Worm (Caenorhabditis elegans) whole organism, L1 larva: ENCODE data around the gene sel-1.

Experiments used
- C16A3.4 ChIP-seq: fragments of 150-350 bp; optimal IDR thresholded peaks from 2 replicates; lab custom pipeline; 2014; ENCODE audit warnings: missing biosample characterization, missing genetic modification characterization
- C34B4.2 ChIP-seq: sonication (generic microtip); optimal IDR thresholded peaks from 2 replicates; lab custom pipeline; 2017; ENCODE audit warnings: mild to moderate bottlenecking, missing genetic modification characterization, missing compliant biosample characterization
- alr-1 ChIP-seq: fragments of 200-800 bp; sonication (Bioruptor generic); optimal IDR thresholded peaks from 2 replicates; lab custom pipeline; 2018; ENCODE audit warnings: borderline replicate concordance, mild to moderate bottlenecking, missing genetic modification characterization, missing compliant biosample characterization
- blmp-1 ChIP-seq: fragments of 150-350 bp; optimal IDR thresholded peaks from 2 replicates; lab custom pipeline; 2014; ENCODE audit warnings: missing biosample characterization, missing genetic modification characterization
- ceh-8 ChIP-seq: fragments of 200-800 bp; sonication (Bioruptor generic); optimal IDR thresholded peaks from 2 replicates; lab custom pipeline; 2018; ENCODE audit warnings: mild to moderate bottlenecking, missing genetic modification characterization, moderate library complexity, missing compliant biosample characterization
- ceh-82 ChIP-seq, 3 experiments: fragments of 150-350 bp in 1 of 3; sonication (generic microtip) in 2 of 3; optimal IDR thresholded peaks; 2 replicates each; lab custom pipeline; 2014 to 2017; ENCODE audit warnings: missing biosample characterization in 3 of 3, missing genetic modification characterization in 3 of 3
- dsc-1 ChIP-seq: sonication (generic microtip); optimal IDR thresholded peaks from 2 replicates; lab custom pipeline; 2016; ENCODE audit warnings: mild to moderate bottlenecking, missing genetic modification characterization, missing compliant biosample characterization
- efl-1 ChIP-seq, 4 experiments: fragments of 150-350 bp; optimal IDR thresholded peaks in 3 of 4; peaks in 1 of 4; 1 replicate in 1 of 4; 2 replicates in 3 of 4; lab custom pipeline; 2014; ENCODE audit warnings: missing biosample characterization in 2 of 4, missing genetic modification characterization in 2 of 4, missing genetic modification reagents in 2 of 4
- efl-3 ChIP-seq: fragments of 200-800 bp; sonication (Bioruptor generic); optimal IDR thresholded peaks from 2 replicates; lab custom pipeline; 2018; ENCODE audit warnings: mild to moderate bottlenecking, missing genetic modification characterization, missing compliant biosample characterization
- elt-3 ChIP-seq, 6 experiments: fragments of 150-350 bp in 1 of 6; sonication (generic microtip); optimal IDR thresholded peaks; 2 replicates each; lab custom pipeline; 2017 to 2018; ENCODE audit warnings: missing biosample characterization in 6 of 6, missing genetic modification characterization in 6 of 6, inconsistent platforms in 1 of 6
- ets-5 ChIP-seq: fragments of 200-800 bp; sonication (Bioruptor generic); IDR thresholded peaks from 2 replicates; pipeline ENCODE4 v1.3.6; 2022; ENCODE audit warnings: missing genetic modification characterization, missing compliant biosample characterization
- fkh-4 ChIP-seq: sonication (generic microtip); optimal IDR thresholded peaks from 2 replicates; lab custom pipeline; 2016; ENCODE audit warnings: missing compliant biosample characterization, missing genetic modification characterization, borderline replicate concordance
- fkh-8 ChIP-seq: sonication (generic microtip); optimal IDR thresholded peaks from 2 replicates; lab custom pipeline; 2016; ENCODE audit warnings: mild to moderate bottlenecking, missing genetic modification characterization, missing compliant biosample characterization
- fos-1 ChIP-seq: fragments of 150-350 bp; optimal IDR thresholded peaks from 2 replicates; lab custom pipeline; 2014; ENCODE audit warnings: missing biosample characterization, missing genetic modification characterization
- hlh-17 ChIP-seq: fragments of 200-800 bp; sonication (Bioruptor generic); optimal IDR thresholded peaks from 2 replicates; lab custom pipeline; 2018; ENCODE audit warnings: missing genetic modification characterization, mild to moderate bottlenecking, missing compliant biosample characterization, moderate library complexity, borderline replicate concordance
- isw-1 ChIP-seq: fragments of 200-800 bp; sonication (Bioruptor generic); IDR thresholded peaks from 2 replicates; pipeline ENCODE4 v1.3.6; 2022; ENCODE audit warnings: missing genetic modification characterization, missing compliant biosample characterization
- jun-1 ChIP-seq: fragments of 150-350 bp; optimal IDR thresholded peaks from 2 replicates; lab custom pipeline; 2014; ENCODE audit warnings: missing biosample characterization, missing genetic modification reagents, missing genetic modification characterization
- lin-15B ChIP-seq: fragments of 150-350 bp; sonication (generic microtip); optimal IDR thresholded peaks from 3 replicates; lab custom pipeline; 2014; ENCODE audit warnings: missing biosample characterization, missing genetic modification characterization
- nhr-11 ChIP-seq: fragments of 150-350 bp; optimal IDR thresholded peaks from 2 replicates; lab custom pipeline; 2014; ENCODE audit warnings: missing biosample characterization, missing genetic modification characterization
- nhr-12 ChIP-seq: sonication (generic microtip); optimal IDR thresholded peaks from 2 replicates; lab custom pipeline; 2017; ENCODE audit warnings: missing biosample characterization, missing genetic modification characterization
- nhr-20 ChIP-seq: sonication (generic microtip); optimal IDR thresholded peaks from 2 replicates; lab custom pipeline; 2016; ENCODE audit warnings: mild to moderate bottlenecking, missing genetic modification characterization, missing compliant biosample characterization
- nhr-47 ChIP-seq: sonication (generic microtip); optimal IDR thresholded peaks from 2 replicates; lab custom pipeline; 2016; ENCODE audit warnings: mild to moderate bottlenecking, missing genetic modification characterization, moderate library complexity, missing compliant biosample characterization
- nhr-76 ChIP-seq: sonication (generic microtip); optimal IDR thresholded peaks from 2 replicates; lab custom pipeline; 2017; ENCODE audit warnings: missing biosample characterization, missing genetic modification characterization
- nhr-77 ChIP-seq: fragments of 150-350 bp; optimal IDR thresholded peaks from 2 replicates; lab custom pipeline; 2014; ENCODE audit warnings: missing biosample characterization, missing genetic modification characterization
- pag-3 ChIP-seq: sonication (generic microtip); optimal IDR thresholded peaks from 2 replicates; lab custom pipeline; 2017; ENCODE audit warnings: missing genetic modification characterization, mild to moderate bottlenecking, missing compliant biosample characterization, antibody characterized with exemption, borderline replicate concordance; ENCODE audit not compliant: insufficient read depth
- pax-3 ChIP-seq: fragments of 200-800 bp; sonication (Bioruptor generic); optimal IDR thresholded peaks from 2 replicates; lab custom pipeline; 2018; ENCODE audit warnings: mild to moderate bottlenecking, missing genetic modification characterization, moderate library complexity, missing compliant biosample characterization
- skn-1 ChIP-seq: fragments of 150-350 bp; optimal IDR thresholded peaks from 2 replicates; lab custom pipeline; 2014; ENCODE audit warnings: missing biosample characterization, missing genetic modification characterization
- snpc-4 ChIP-seq: fragments of 150-350 bp; optimal IDR thresholded peaks from 2 replicates; lab custom pipeline; 2014; ENCODE audit warnings: missing biosample characterization, missing genetic modification characterization
- sox-4 ChIP-seq: sonication (generic microtip); optimal IDR thresholded peaks from 2 replicates; lab custom pipeline; 2016; ENCODE audit warnings: missing genetic modification characterization, missing compliant biosample characterization
- swsn-7 ChIP-seq: sonication (generic microtip); optimal IDR thresholded peaks from 2 replicates; lab custom pipeline; 2016; ENCODE audit warnings: missing genetic modification characterization, missing compliant biosample characterization
- tbx-2 ChIP-seq: sonication (generic microtip); optimal IDR thresholded peaks from 2 replicates; lab custom pipeline; 2016; ENCODE audit warnings: missing genetic modification characterization, missing compliant biosample characterization
- unc-130 ChIP-seq: fragments of 150-350 bp; optimal IDR thresholded peaks from 2 replicates; lab custom pipeline; 2017; ENCODE audit warnings: missing biosample characterization, missing genetic modification characterization, inconsistent platforms
- unc-30 ChIP-seq: sonication (generic microtip); optimal IDR thresholded peaks from 2 replicates; lab custom pipeline; 2017; ENCODE audit warnings: missing biosample characterization, missing genetic modification characterization
- zip-4 ChIP-seq: fragments of 200-800 bp; sonication (Bioruptor generic); optimal IDR thresholded peaks from 2 replicates; lab custom pipeline; 2018; ENCODE audit warnings: mild to moderate bottlenecking, missing genetic modification characterization, moderate library complexity, missing compliant biosample characterization
- ztf-11 ChIP-seq, 2 experiments: sonication (generic microtip); optimal IDR thresholded peaks; 2 replicates each; lab custom pipeline; 2016 to 2017; ENCODE audit warnings: missing genetic modification characterization in 2 of 2, missing biosample characterization in 1 of 2, missing compliant biosample characterization in 1 of 2
- ztf-4 ChIP-seq: fragments of 150-350 bp; optimal IDR thresholded peaks from 2 replicates; lab custom pipeline; 2014; ENCODE audit warnings: missing biosample characterization, missing genetic modification characterization

sel-1 gene

ce11 chrV:12563187-12563586 lies 2.7 kb downstream of the sel-1 start, which contains the start of gene mrps-5:
Gene mrps-5, plus strand, starts transcription at chrV:12563487.
- TF ChIP-seq efl-3 (GFP tag; lab: Kevin White, UChicago): no peak
- TF ChIP-seq efl-1 (optimal IDR thresholded peaks at IDR 0.05; lab: Kevin White, UChicago): no peak
- no peak for TF ChIP-seq efl-1 (GFP tag; optimal IDR thresholded peaks at IDR 0.05 in 1 of 2; lab: Kevin White, UChicago)
- no peak for TF ChIP-seq fos-1 (tag; lab: Kevin White, UChicago)
- TF ChIP-seq ceh-8: no peak

- TF ChIP-seq fkh-8 (tag; lab: Kevin White, UChicago): peak; percentile 31
- TF ChIP-seq sox-4: peak; percentile 15
- no peak for TF ChIP-seq swsn-7 (tag; lab: Kevin White, UChicago)
- TF ChIP-seq dsc-1 (tag; lab: Kevin White, UChicago): peak; percentile 78
- TF ChIP-seq efl-1 (optimal IDR thresholded peaks at IDR 0.05; lab: Kevin White, UChicago): no peak
- TF ChIP-seq efl-1 (GFP tag; optimal IDR thresholded peaks at IDR 0.05 in 1 of 2; lab: Kevin White, UChicago): no peak
- TF ChIP-seq pax-3 (tag; lab: Kevin White, UChicago): peak; percentile 84
- TF ChIP-seq nhr-47 (tag; lab: Kevin White, UChicago): peak; percentile 10
Observed at ce11 chrV:12564902-12565301, 4.4 kb downstream of the sel-1 start.

- peak; percentile 68 for TF ChIP-seq pax-3 (tag; lab: Kevin White, UChicago)
- no peak for TF ChIP-seq fkh-4 (tag; lab: Kevin White, UChicago)
- TF ChIP-seq C34B4.2 (tag; lab: Kevin White, UChicago): no peak
- no peak for TF ChIP-seq skn-1 (tag; lab: Kevin White, UChicago)
- TF ChIP-seq jun-1: no peak
- no peak for TF ChIP-seq ceh-82 (tag; optimal IDR thresholded peaks at IDR 0.05; lab: Kevin White, UChicago)
- TF ChIP-seq dsc-1 (tag; lab: Kevin White, UChicago): peak; percentile 80
- TF ChIP-seq nhr-76: no peak
- no peak for TF ChIP-seq nhr-77 (tag; lab: Kevin White, UChicago)
- TF ChIP-seq fos-1 (tag; lab: Kevin White, UChicago): no peak
- peak; percentile 33 for TF ChIP-seq sox-4
- no peak for TF ChIP-seq nhr-11 (tag; lab: Kevin White, UChicago)
- no peak for TF ChIP-seq ets-5 (GFP tag; lab: Robert Waterston, UW)
- no peak for TF ChIP-seq unc-130 (tag; lab: Kevin White, UChicago)
- TF ChIP-seq, all 84 proteins: peak for 3
Observed at ce11 chrV:12567312-12567711, 6.8 kb downstream of the sel-1 start.

- no peak for TF ChIP-seq hlh-17 (GFP tag; lab: Kevin White, UChicago)
- TF ChIP-seq ztf-11 (tag; optimal IDR thresholded peaks at IDR 0.05; lab: Kevin White, UChicago): no peak
- TF ChIP-seq jun-1: no peak
- TF ChIP-seq C16A3.4: no peak
- no peak for TF ChIP-seq elt-3 (tag; optimal IDR thresholded peaks at IDR 0.05; lab: Kevin White, UChicago)
- no peak for TF ChIP-seq tbx-2 (tag; lab: Kevin White, UChicago)
- TF ChIP-seq lin-15B (tag; lab: Kevin White, UChicago): no peak
- no peak for TF ChIP-seq nhr-12 (tag; lab: Kevin White, UChicago)
- TF ChIP-seq ztf-4 (tag; lab: Kevin White, UChicago): no peak
- TF ChIP-seq nhr-20 (tag; lab: Kevin White, UChicago): no peak
- TF ChIP-seq blmp-1 (tag; lab: Kevin White, UChicago): no peak
- no peak for TF ChIP-seq snpc-4 (tag; lab: Kevin White, UChicago)
Observed at ce11 chrV:12567850-12568249, 7.3 kb downstream of the sel-1 start, which contains the start of gene E02A10.4. Gene E02A10.4, minus strand, starts transcription at chrV:12567950.

ce11 chrV:12570271-12570670 lies 9.7 kb downstream of the sel-1 start:
- TF ChIP-seq fkh-8 (tag; lab: Kevin White, UChicago): peak; percentile 42
- no peak for TF ChIP-seq isw-1 (GFP tag; lab: Robert Waterston, UW)
- TF ChIP-seq alr-1 (tag; lab: Kevin White, UChicago): no peak
- no peak for TF ChIP-seq C34B4.2 (tag; lab: Kevin White, UChicago)
- no peak for TF ChIP-seq unc-30 (tag; lab: Kevin White, UChicago)
- TF ChIP-seq pag-3 (tag; lab: Kevin White, UChicago): no peak
- no peak for TF ChIP-seq sox-4
- no peak for TF ChIP-seq zip-4 (GFP tag; lab: Kevin White, UChicago)
- TF ChIP-seq dsc-1 (tag; lab: Kevin White, UChicago): peak; percentile 69
- TF ChIP-seq hlh-17 (GFP tag; lab: Kevin White, UChicago): no peak
- peak; percentile 60 for TF ChIP-seq pax-3 (tag; lab: Kevin White, UChicago)
- no peak for TF ChIP-seq nhr-47 (tag; lab: Kevin White, UChicago)
- no peak for TF ChIP-seq ztf-11 (tag; optimal IDR thresholded peaks at IDR 0.05; lab: Kevin White, UChicago)
